Worm (Caenorhabditis elegans): ENCODE results near the gene ccnk-1.

The ccnk-1 gene

DNA sequence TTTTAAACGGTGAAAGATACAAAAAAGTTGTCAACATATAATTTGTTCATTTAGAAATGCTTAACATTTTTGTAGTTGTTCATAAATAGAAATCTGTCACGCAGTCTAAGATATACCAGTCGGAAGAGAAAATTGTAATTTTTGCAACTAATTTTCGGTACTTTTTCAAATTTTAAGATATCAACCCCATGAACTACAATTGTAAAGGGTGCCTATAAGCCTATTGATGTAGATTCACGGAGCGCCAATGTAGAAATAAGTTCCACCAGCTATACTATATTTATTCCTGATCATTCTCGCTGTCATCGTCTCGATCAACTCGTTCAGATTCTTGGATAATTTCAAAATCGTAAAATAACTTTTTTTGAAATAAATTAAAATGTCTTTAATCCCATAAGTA lies 17.4 kb upstream of the ccnk-1 start:
- TF ChIP-seq ets-4 (tag; optimal IDR thresholded peaks at IDR 0.05) (no peak), ceh-6 (GFP tag; optimal IDR thresholded peaks at IDR 0.05) (no peak), hlh-15 (tag; optimal IDR thresholded peaks at IDR 0.05) (no peak), ceh-48 (tag; optimal IDR thresholded peaks at IDR 0.05) (no peak), F13H6.1 (tag; optimal IDR thresholded peaks at IDR 0.05) (no peak), ceh-30 (tag; optimal IDR thresholded peaks at IDR 0.05) (no peak)

DNA sequence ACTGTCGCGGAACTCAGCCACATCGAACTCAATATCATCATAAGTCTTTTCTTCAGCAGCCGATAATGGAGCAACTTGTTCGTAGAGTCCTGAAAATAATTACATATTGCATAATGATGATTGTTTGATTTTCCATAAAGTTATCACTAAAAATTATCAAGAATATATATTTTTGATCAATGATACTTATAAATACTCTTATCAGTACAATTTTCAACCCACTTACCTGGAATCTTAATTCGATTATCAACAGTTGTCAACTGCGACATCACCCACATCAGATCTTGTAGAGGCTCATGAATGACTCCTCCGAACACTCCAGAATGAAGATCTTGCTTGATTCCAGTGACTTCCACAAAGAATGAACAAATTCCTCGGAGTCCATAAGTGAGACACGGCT lies 16.4 kb upstream of the ccnk-1 start:
- TF ChIP-seq fkh-6 (tag; optimal IDR thresholded peaks at IDR 0.05) (no peak), madf-2 (tag; optimal IDR thresholded peaks at IDR 0.05) (no peak), hlh-8 (tag; optimal IDR thresholded peaks at IDR 0.05) (no peak), elt-2 (tag; optimal IDR thresholded peaks at IDR 0.05) (peak; percentile 12)

ce11 chrV:14597005-14597680 lies 15.2 kb upstream of the ccnk-1 start, which contains the start of gene pes-9:
pes-9 (minus strand) TSS chrV:14597034.
- TF ChIP-seq nfya-1 (tag; optimal IDR thresholded peaks at IDR 0.05): no peak
- TF ChIP-seq T23F11.4 (GFP tag; optimal IDR thresholded peaks at IDR 0.05): no peak

DNA sequence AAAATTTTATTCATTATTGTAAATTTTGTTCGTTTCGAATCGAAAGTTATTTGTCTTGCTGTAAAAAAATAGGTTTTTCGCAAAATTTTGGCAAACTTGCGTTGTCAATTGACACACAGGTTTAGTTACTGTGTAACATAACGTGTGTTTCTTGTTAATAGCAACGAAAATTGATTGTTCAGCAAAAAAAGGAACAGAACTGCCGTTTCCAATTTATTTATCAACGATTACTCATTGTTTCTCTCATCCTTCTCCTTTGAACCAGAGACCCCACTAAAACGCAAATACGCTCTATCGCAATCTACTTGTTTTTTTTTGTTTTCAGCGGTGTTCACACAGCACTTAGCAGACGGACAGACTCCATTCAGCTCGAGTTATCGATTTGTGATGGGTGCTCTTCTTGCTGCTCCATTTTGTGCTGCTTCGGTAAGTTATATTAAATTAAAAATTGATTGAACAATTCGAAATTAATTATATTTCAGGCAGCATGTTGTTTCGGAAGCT lies 14.6 kb upstream of the ccnk-1 start, which contains the start of gene R11H6.2:
Gene R11H6.2 (plus strand): TSS at position 326 of the 504 bp plus-strand sequence.
- no peak for TF ChIP-seq hlh-8 (tag; optimal IDR thresholded peaks at IDR 0.05)
- no peak for TF ChIP-seq K09A11.1 (tag; optimal IDR thresholded peaks at IDR 0.05; ENCODE audit: insufficient read depth)
- TF ChIP-seq ceh-34 (tag; optimal IDR thresholded peaks at IDR 0.05): no peak
- TF ChIP-seq dmd-4 (tag; optimal IDR thresholded peaks at IDR 0.05; ENCODE audit: borderline replicate concordance): no peak
- TF ChIP-seq tbx-2 (tag; optimal IDR thresholded peaks at IDR 0.05): no peak
- TF ChIP-seq ahr-1 (tag; optimal IDR thresholded peaks at IDR 0.05): no peak
- TF ChIP-seq sox-2 (GFP tag; IDR thresholded peaks at IDR 0.05): no peak
- TF ChIP-seq ceh-24 (tag; optimal IDR thresholded peaks at IDR 0.05): no peak
- TF ChIP-seq lim-6 (tag; optimal IDR thresholded peaks at IDR 0.05): no peak
- TF ChIP-seq hlh-6 (tag; optimal IDR thresholded peaks at IDR 0.05): no peak
- no peak for TF ChIP-seq hlh-13 (GFP tag; optimal IDR thresholded peaks at IDR 0.05)

ce11 chrV:14599972-14600371 lies 12.4 kb upstream of the ccnk-1 start, which contains the start of gene glb-22:
glb-22 (plus strand) TSS chrV:14600272.
- no peak for TF ChIP-seq unc-42 (tag; optimal IDR thresholded peaks at IDR 0.05)
- no peak for TF ChIP-seq hlh-6 (tag; optimal IDR thresholded peaks at IDR 0.05)
- no peak for TF ChIP-seq ttx-3 (tag; optimal IDR thresholded peaks at IDR 0.05)
- TF ChIP-seq ets-4 (tag; optimal IDR thresholded peaks at IDR 0.05): no peak
- no peak for TF ChIP-seq dve-1 (tag; optimal IDR thresholded peaks at IDR 0.05)
- TF ChIP-seq lim-6 (tag; optimal IDR thresholded peaks at IDR 0.05): no peak
- TF ChIP-seq zip-5 (tag; optimal IDR thresholded peaks at IDR 0.05): no peak
- TF ChIP-seq hlh-13 (GFP tag; optimal IDR thresholded peaks at IDR 0.05): no peak

- TF ChIP-seq fax-1 (tag; optimal IDR thresholded peaks at IDR 0.05) (no peak), pat-9 (tag; optimal IDR thresholded peaks at IDR 0.05) (no peak), gmeb-2 (tag; optimal IDR thresholded peaks at IDR 0.05) (no peak), T23F11.4 (GFP tag; optimal IDR thresholded peaks at IDR 0.05) (no peak), npax-4 (tag; optimal IDR thresholded peaks at IDR 0.05) (no peak), ref-2 (tag; optimal IDR thresholded peaks at IDR 0.05) (no peak), pax-1 (tag; optimal IDR thresholded peaks at IDR 0.05) (no peak)
Observed at ce11 chrV:14603755-14604154, 8.6 kb upstream of the ccnk-1 start.
